Fruit fly (Drosophila melanogaster) Kc167 (cell line): Measurements from ENCODE around the gene Scgdelta.

Source experiments
- Myc ChIP-seq: fragments of >200 bp; optimal IDR thresholded peaks from 2 replicates; lab custom pipeline; 2017; ENCODE audit warnings: missing external identifiers
- Sin3A ChIP-seq: fragments of >200 bp; optimal IDR thresholded peaks from 2 replicates; lab custom pipeline; 2018; ENCODE audit warnings: missing external identifiers
- h ChIP-seq: fragments of >200 bp; optimal IDR thresholded peaks from 3 replicates; lab custom pipeline; 2018; ENCODE audit warnings: missing external identifiers
- insv ChIP-seq: fragments of >200 bp; optimal IDR thresholded peaks from 3 replicates; lab custom pipeline; 2018; ENCODE audit warnings: missing external identifiers
- psq ChIP-seq: fragments of >200 bp; optimal IDR thresholded peaks from 2 replicates; lab custom pipeline; 2017; ENCODE audit warnings: missing external identifiers
- ttk ChIP-seq: sonication (Bioruptor generic); optimal IDR thresholded peaks from 2 replicates; lab custom pipeline; 2017; ENCODE audit warnings: missing external identifiers

The Scgdelta gene

dm6 chrX:1692553-1692952 is 61.3 kb downstream of the Scgdelta start, which contains the start of gene CG32809:
CG32809 (minus strand) TSS chrX:1692768.
- TF ChIP-seq ttk (lab: Kevin White, UChicago) (no peak), Sin3A (lab: Kevin White, UChicago) (no peak), h (lab: Kevin White, UChicago) (no peak), psq (no peak), insv (no peak), Myc (lab: Kevin White, UChicago) (no peak)

dm6 chrX:1691475-1691874 is 62.4 kb downstream of the Scgdelta start:
- TF ChIP-seq insv (no peak), ttk (lab: Kevin White, UChicago) (no peak), Sin3A (lab: Kevin White, UChicago) (no peak), Myc (lab: Kevin White, UChicago) (no peak), psq (no peak), h (lab: Kevin White, UChicago) (no peak)

- TF ChIP-seq psq (no peak), Sin3A (lab: Kevin White, UChicago) (no peak), Myc (lab: Kevin White, UChicago) (no peak), ttk (lab: Kevin White, UChicago) (no peak), insv (no peak), h (lab: Kevin White, UChicago) (no peak)
These were observed 67.6 kb downstream of the Scgdelta start, which contains the start of gene b6 for dm6 chrX:1686305-1686704. b6 (plus strand) TSS chrX:1686624.
